Worm (Caenorhabditis elegans): ENCODE results near the gene ZK1128.1.

DNA sequence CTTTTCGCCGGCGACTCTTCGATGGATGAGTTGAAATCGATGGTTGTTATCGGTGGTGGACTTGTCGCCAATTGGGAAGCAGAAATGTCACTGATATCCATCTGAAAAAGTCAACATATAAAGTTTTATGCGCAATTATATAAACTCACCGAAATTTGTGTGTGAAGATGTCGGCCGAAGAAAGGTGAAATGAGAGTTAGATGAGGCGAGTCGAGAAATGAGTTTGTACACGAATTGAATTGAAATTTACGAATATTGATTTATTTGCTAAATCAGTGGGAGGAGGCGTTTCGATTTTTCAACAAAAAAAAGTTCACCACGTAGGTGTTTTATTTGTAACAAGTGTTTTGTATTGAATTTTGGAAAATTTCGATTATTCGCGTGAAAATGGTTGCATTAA is 13.2 kb downstream of the ZK1128.1 start, which contains the start of gene kel-10:
- TF ChIP-seq ama-1 (optimal IDR thresholded peaks at IDR 0.05) (no peak), hmg-4 (GFP tag; optimal IDR thresholded peaks at IDR 0.05) (no peak), sea-1 (GFP tag; conservative IDR thresholded peaks at IDR 0.05) (no peak), hnd-1 (tag; optimal IDR thresholded peaks at IDR 0.05) (no peak)

Data from whole organism, early embryonic.